Worm (Caenorhabditis elegans) whole organism, L1 larva: Measurements from ENCODE around the gene ippk-1.

Experiments used
- C04F5.9 ChIP-seq: sonication (generic microtip); optimal IDR thresholded peaks from 2 replicates; lab custom pipeline; 2016; ENCODE audit warnings: missing genetic modification characterization, missing compliant biosample characterization
- C16A3.4 ChIP-seq: fragments of 150-350 bp; optimal IDR thresholded peaks from 2 replicates; lab custom pipeline; 2014; ENCODE audit warnings: missing biosample characterization, missing genetic modification characterization
- C34B4.2 ChIP-seq: sonication (generic microtip); optimal IDR thresholded peaks from 2 replicates; lab custom pipeline; 2017; ENCODE audit warnings: mild to moderate bottlenecking, missing genetic modification characterization, missing compliant biosample characterization
- F16B12.6 ChIP-seq: fragments of 150-350 bp; optimal IDR thresholded peaks from 2 replicates; lab custom pipeline; 2014; ENCODE audit warnings: missing biosample characterization, missing genetic modification characterization
- Y116A8C.19 ChIP-seq: sonication (generic microtip); optimal IDR thresholded peaks from 2 replicates; lab custom pipeline; 2016; ENCODE audit warnings: missing compliant biosample characterization, missing genetic modification characterization, borderline replicate concordance
- aha-1 ChIP-seq: fragments of 150-350 bp; optimal IDR thresholded peaks from 2 replicates; lab custom pipeline; 2014; ENCODE audit warnings: missing biosample characterization, missing genetic modification characterization
- ceh-8 ChIP-seq: fragments of 200-800 bp; sonication (Bioruptor generic); optimal IDR thresholded peaks from 2 replicates; lab custom pipeline; 2018; ENCODE audit warnings: mild to moderate bottlenecking, missing genetic modification characterization, moderate library complexity, missing compliant biosample characterization
- ceh-82 ChIP-seq, 3 experiments: fragments of 150-350 bp in 1 of 3; sonication (generic microtip) in 2 of 3; optimal IDR thresholded peaks; 2 replicates each; lab custom pipeline; 2014 to 2017; ENCODE audit warnings: missing biosample characterization in 3 of 3, missing genetic modification characterization in 3 of 3
- ces-1 ChIP-seq: fragments of 150-350 bp; optimal IDR thresholded peaks from 2 replicates; lab custom pipeline; 2014; ENCODE audit warnings: missing biosample characterization, missing genetic modification reagents, missing genetic modification characterization
- dpl-1 ChIP-seq, 3 experiments: fragments of 150-350 bp in 2 of 3; sonication (generic microtip) in 1 of 3; optimal IDR thresholded peaks; 2 replicates each; lab custom pipeline; 2014 to 2017; ENCODE audit warnings: missing biosample characterization in 3 of 3, missing genetic modification characterization in 3 of 3, missing genetic modification reagents in 3 of 3
- efl-1 ChIP-seq, 4 experiments: fragments of 150-350 bp; optimal IDR thresholded peaks in 3 of 4; peaks in 1 of 4; 1 replicate in 1 of 4; 2 replicates in 3 of 4; lab custom pipeline; 2014; ENCODE audit warnings: missing biosample characterization in 2 of 4, missing genetic modification characterization in 2 of 4, missing genetic modification reagents in 2 of 4
- egl-13 ChIP-seq: sonication (generic microtip); optimal IDR thresholded peaks from 2 replicates; lab custom pipeline; 2016; ENCODE audit warnings: missing genotype, missing genetic modification reagents, missing genetic modification characterization, missing compliant biosample characterization
- elt-2 ChIP-seq: sonication (generic microtip); optimal IDR thresholded peaks from 2 replicates; lab custom pipeline; 2016; ENCODE audit warnings: missing genetic modification characterization, mild to moderate bottlenecking, inconsistent platforms, missing compliant biosample characterization, missing genetic modification reagents
- fkh-4 ChIP-seq: sonication (generic microtip); optimal IDR thresholded peaks from 2 replicates; lab custom pipeline; 2016; ENCODE audit warnings: missing compliant biosample characterization, missing genetic modification characterization, borderline replicate concordance
- fkh-8 ChIP-seq: sonication (generic microtip); optimal IDR thresholded peaks from 2 replicates; lab custom pipeline; 2016; ENCODE audit warnings: mild to moderate bottlenecking, missing genetic modification characterization, missing compliant biosample characterization
- grh-1 ChIP-seq: fragments of 200-800 bp; sonication (Bioruptor generic); IDR thresholded peaks from 2 replicates; pipeline ENCODE4 v1.3.6; 2022; ENCODE audit warnings: missing genetic modification reagents, missing genetic modification characterization, missing compliant biosample characterization
- hpl-2 ChIP-seq: fragments of 150-350 bp; optimal IDR thresholded peaks from 2 replicates; lab custom pipeline; 2014; ENCODE audit warnings: missing biosample characterization, missing genetic modification reagents, missing genetic modification characterization
- irx-1 ChIP-seq: sonication (generic microtip); optimal IDR thresholded peaks from 2 replicates; lab custom pipeline; 2016; ENCODE audit warnings: missing genetic modification characterization, missing compliant biosample characterization
- isw-1 ChIP-seq: fragments of 200-800 bp; sonication (Bioruptor generic); IDR thresholded peaks from 2 replicates; pipeline ENCODE4 v1.3.6; 2022; ENCODE audit warnings: missing genetic modification characterization, missing compliant biosample characterization
- jun-1 ChIP-seq: fragments of 150-350 bp; optimal IDR thresholded peaks from 2 replicates; lab custom pipeline; 2014; ENCODE audit warnings: missing biosample characterization, missing genetic modification reagents, missing genetic modification characterization
- lin-13 ChIP-seq: fragments of 150-350 bp; optimal IDR thresholded peaks from 2 replicates; lab custom pipeline; 2014; ENCODE audit warnings: missing biosample characterization, missing genetic modification reagents, missing genetic modification characterization
- lin-15B ChIP-seq: fragments of 150-350 bp; sonication (generic microtip); optimal IDR thresholded peaks from 3 replicates; lab custom pipeline; 2014; ENCODE audit warnings: missing biosample characterization, missing genetic modification characterization
- lin-35 ChIP-seq, 2 experiments: fragments of 150-350 bp; optimal IDR thresholded peaks; 2 replicates each; lab custom pipeline; 2014; ENCODE audit warnings: missing biosample characterization in 2 of 2, missing genetic modification characterization in 2 of 2, missing genetic modification reagents in 2 of 2
- lsy-2 ChIP-seq, 2 experiments: fragments of 150-350 bp; optimal IDR thresholded peaks; 2 replicates each; lab custom pipeline; 2014; ENCODE audit warnings: missing biosample characterization in 2 of 2, missing genetic modification characterization in 2 of 2
- mab-9 ChIP-seq: fragments of 200-800 bp; sonication (Bioruptor generic); IDR thresholded peaks from 2 replicates; pipeline ENCODE4 v1.3.6; 2022; ENCODE audit warnings: missing genetic modification reagents, missing genetic modification characterization, missing compliant biosample characterization
- mdl-1 ChIP-seq, 2 experiments: fragments of 150-350 bp; optimal IDR thresholded peaks; 2 replicates each; lab custom pipeline; 2014 to 2017; ENCODE audit warnings: missing biosample characterization in 2 of 2, missing genetic modification characterization in 2 of 2, inconsistent platforms in 1 of 2
- mef-2 ChIP-seq: fragments of 150-350 bp; optimal IDR thresholded peaks from 2 replicates; lab custom pipeline; 2014; ENCODE audit warnings: missing biosample characterization, missing genetic modification characterization
- mep-1 ChIP-seq: fragments of 150-350 bp; optimal IDR thresholded peaks from 2 replicates; lab custom pipeline; 2014; ENCODE audit warnings: missing biosample characterization, missing genetic modification characterization
- nhr-11 ChIP-seq: fragments of 150-350 bp; optimal IDR thresholded peaks from 2 replicates; lab custom pipeline; 2014; ENCODE audit warnings: missing biosample characterization, missing genetic modification characterization
- nhr-19 ChIP-seq: fragments of 200-800 bp; sonication (Bioruptor generic); conservative IDR thresholded peaks from 2 replicates; pipeline ENCODE4 v1.3.6; 2022; ENCODE audit warnings: missing genetic modification characterization, missing compliant biosample characterization
- nhr-20 ChIP-seq: sonication (generic microtip); optimal IDR thresholded peaks from 2 replicates; lab custom pipeline; 2016; ENCODE audit warnings: mild to moderate bottlenecking, missing genetic modification characterization, missing compliant biosample characterization
- nhr-47 ChIP-seq: sonication (generic microtip); optimal IDR thresholded peaks from 2 replicates; lab custom pipeline; 2016; ENCODE audit warnings: mild to moderate bottlenecking, missing genetic modification characterization, moderate library complexity, missing compliant biosample characterization
- nhr-71 ChIP-seq: sonication (generic microtip); optimal IDR thresholded peaks from 2 replicates; lab custom pipeline; 2016; ENCODE audit warnings: mild to moderate bottlenecking, missing genetic modification characterization, moderate library complexity, missing compliant biosample characterization
- nhr-85 ChIP-seq: sonication (generic microtip); peaks from one replicate; lab custom pipeline; 2016; ENCODE audit warnings: missing genetic modification characterization, inconsistent platforms, missing compliant biosample characterization
- nhr-90 ChIP-seq: sonication (generic microtip); optimal IDR thresholded peaks from 2 replicates; lab custom pipeline; 2016; ENCODE audit warnings: mild to moderate bottlenecking, missing genetic modification characterization, missing compliant biosample characterization; ENCODE audit not compliant: poor library complexity
- pax-3 ChIP-seq: fragments of 200-800 bp; sonication (Bioruptor generic); optimal IDR thresholded peaks from 2 replicates; lab custom pipeline; 2018; ENCODE audit warnings: mild to moderate bottlenecking, missing genetic modification characterization, moderate library complexity, missing compliant biosample characterization
- rnt-1 ChIP-seq: sonication (generic microtip); optimal IDR thresholded peaks from 2 replicates; lab custom pipeline; 2016; ENCODE audit warnings: mild to moderate bottlenecking, missing genetic modification characterization, moderate library complexity, missing compliant biosample characterization
- skn-1 ChIP-seq: fragments of 150-350 bp; optimal IDR thresholded peaks from 2 replicates; lab custom pipeline; 2014; ENCODE audit warnings: missing biosample characterization, missing genetic modification characterization
- snpc-4 ChIP-seq: fragments of 150-350 bp; optimal IDR thresholded peaks from 2 replicates; lab custom pipeline; 2014; ENCODE audit warnings: missing biosample characterization, missing genetic modification characterization
- snu-23 ChIP-seq: sonication (generic microtip); optimal IDR thresholded peaks from 2 replicates; lab custom pipeline; 2016; ENCODE audit warnings: missing genetic modification characterization, missing compliant biosample characterization
- sox-4 ChIP-seq: sonication (generic microtip); optimal IDR thresholded peaks from 2 replicates; lab custom pipeline; 2016; ENCODE audit warnings: missing genetic modification characterization, missing compliant biosample characterization
- swsn-7 ChIP-seq: sonication (generic microtip); optimal IDR thresholded peaks from 2 replicates; lab custom pipeline; 2016; ENCODE audit warnings: missing genetic modification characterization, missing compliant biosample characterization
- tbx-2 ChIP-seq: sonication (generic microtip); optimal IDR thresholded peaks from 2 replicates; lab custom pipeline; 2016; ENCODE audit warnings: missing genetic modification characterization, missing compliant biosample characterization
- tlp-1 ChIP-seq: fragments of 150-350 bp; optimal IDR thresholded peaks from 2 replicates; lab custom pipeline; 2014; ENCODE audit warnings: missing biosample characterization, missing genetic modification characterization
- unc-130 ChIP-seq: fragments of 150-350 bp; optimal IDR thresholded peaks from 2 replicates; lab custom pipeline; 2017; ENCODE audit warnings: missing biosample characterization, missing genetic modification characterization, inconsistent platforms
- unc-62 ChIP-seq: fragments of 150-350 bp; optimal IDR thresholded peaks from 2 replicates; lab custom pipeline; 2014; ENCODE audit warnings: missing biosample characterization, missing genetic modification reagents, missing genetic modification characterization
- unc-86 ChIP-seq: sonication (generic microtip); optimal IDR thresholded peaks from 2 replicates; lab custom pipeline; 2016; ENCODE audit warnings: missing genetic modification characterization, missing compliant biosample characterization
- unc-98 ChIP-seq: fragments of 200-800 bp; sonication (Bioruptor generic); IDR thresholded peaks from 2 replicates; pipeline ENCODE4 v1.3.6; 2022; ENCODE audit warnings: missing genetic modification characterization, missing compliant biosample characterization
- xbp-1 ChIP-seq: sonication (generic microtip); optimal IDR thresholded peaks from 2 replicates; lab custom pipeline; 2016; ENCODE audit warnings: missing genetic modification characterization, missing compliant biosample characterization
- zip-4 ChIP-seq: fragments of 200-800 bp; sonication (Bioruptor generic); optimal IDR thresholded peaks from 2 replicates; lab custom pipeline; 2018; ENCODE audit warnings: mild to moderate bottlenecking, missing genetic modification characterization, moderate library complexity, missing compliant biosample characterization
- ztf-11 ChIP-seq, 2 experiments: sonication (generic microtip); optimal IDR thresholded peaks; 2 replicates each; lab custom pipeline; 2016 to 2017; ENCODE audit warnings: missing genetic modification characterization in 2 of 2, missing biosample characterization in 1 of 2, missing compliant biosample characterization in 1 of 2
- ztf-4 ChIP-seq: fragments of 150-350 bp; optimal IDR thresholded peaks from 2 replicates; lab custom pipeline; 2014; ENCODE audit warnings: missing biosample characterization, missing genetic modification characterization

The ippk-1 gene

ce11 chrII:12006575-12007098, 36.1 kb upstream of the ippk-1 start, which contains the start of gene mcm-2:
TSS of gene mcm-2 (minus strand) at chrII:12006625.
- no peak for TF ChIP-seq aha-1 (tag; lab: Kevin White, UChicago)
- peak; percentile 81 to 94 for TF ChIP-seq lin-35 (GFP tag; optimal IDR thresholded peaks at IDR 0.05; lab: Kevin White, UChicago)
- TF ChIP-seq nhr-85 (tag; lab: Kevin White, UChicago) = peak; percentile 72
- TF ChIP-seq mdl-1 (tag; optimal IDR thresholded peaks at IDR 0.05; lab: Kevin White, UChicago) = peak in 1 of 2 experiments; percentile 19
- TF ChIP-seq ces-1 (GFP tag; lab: Kevin White, UChicago) = no peak
- TF ChIP-seq ceh-8 (GFP tag; lab: Kevin White, UChicago) = no peak
- peak; percentile 60 for TF ChIP-seq tbx-2 (tag; lab: Kevin White, UChicago)
- TF ChIP-seq grh-1 (GFP tag; lab: Robert Waterston, UW) = peak; percentile 38; the same call in 1 of the 2 replicates
- peak in 2 of 3 experiments; percentile 23 to 68 for TF ChIP-seq ceh-82 (tag; optimal IDR thresholded peaks at IDR 0.05; lab: Kevin White, UChicago)
- peak; percentile 60 to 81 for TF ChIP-seq lsy-2 (tag; optimal IDR thresholded peaks at IDR 0.05; lab: Kevin White, UChicago)
- peak; percentile 10 for TF ChIP-seq egl-13 (tag; lab: Kevin White, UChicago)
- TF ChIP-seq tlp-1 = no peak
- TF ChIP-seq xbp-1 (tag; lab: Kevin White, UChicago) = peak; percentile 70
- no peak for TF ChIP-seq sox-4 (tag; lab: Kevin White, UChicago)
- no peak for TF ChIP-seq unc-98
- TF ChIP-seq rnt-1 (tag; lab: Kevin White, UChicago) = peak; percentile 65
- TF ChIP-seq unc-86 (tag; lab: Kevin White, UChicago) = peak; percentile 75
- TF ChIP-seq ztf-4 = no peak
- no peak for TF ChIP-seq zip-4 (GFP tag; lab: Kevin White, UChicago)
- TF ChIP-seq elt-2 (tag; lab: Kevin White, UChicago) = no peak
- no peak for TF ChIP-seq Y116A8C.19 (tag; lab: Kevin White, UChicago)
- peak; percentile 53 for TF ChIP-seq nhr-90 (tag; lab: Kevin White, UChicago)
- TF ChIP-seq jun-1 (tag; lab: Kevin White, UChicago) = no peak
- TF ChIP-seq F16B12.6 = peak; percentile 38
- TF ChIP-seq swsn-7 (tag; lab: Kevin White, UChicago) = peak; percentile 45
- TF ChIP-seq mef-2 (tag; lab: Kevin White, UChicago) = no peak
- no peak for TF ChIP-seq mab-9 (GFP tag; lab: Robert Waterston, UW)
- TF ChIP-seq fkh-8 (tag; lab: Kevin White, UChicago) = peak; percentile 74
- peak; percentile 59 for TF ChIP-seq skn-1 (tag; lab: Kevin White, UChicago)
- no peak for TF ChIP-seq fkh-4 (tag; lab: Kevin White, UChicago)
- peak; percentile 67 for TF ChIP-seq lin-13 (GFP tag; lab: Kevin White, UChicago)
- no peak for TF ChIP-seq C34B4.2 (tag; lab: Kevin White, UChicago)
- peak; percentile 60 for TF ChIP-seq nhr-20 (tag; lab: Kevin White, UChicago)
- TF ChIP-seq hpl-2 (GFP tag; lab: Kevin White, UChicago) = peak; percentile 16
- TF ChIP-seq C16A3.4 (tag; lab: Kevin White, UChicago) = peak; percentile 56
- TF ChIP-seq irx-1 (tag; lab: Kevin White, UChicago) = peak; percentile 3
- TF ChIP-seq isw-1 (GFP tag; lab: Robert Waterston, UW) = peak; percentile 38
- peak; percentile 68 for TF ChIP-seq snu-23 (GFP tag; lab: Kevin White, UChicago)
- peak; percentile 48 for TF ChIP-seq nhr-19 (GFP tag; lab: Robert Waterston, UW)
- no peak for TF ChIP-seq unc-62
- TF ChIP-seq nhr-47 (tag; lab: Kevin White, UChicago) = peak; percentile 76
- peak; percentile 87 to 91 (median 89) for TF ChIP-seq dpl-1 (GFP tag; optimal IDR thresholded peaks at IDR 0.05; lab: Kevin White, UChicago)
- peak; percentile 80 for TF ChIP-seq nhr-71 (tag; lab: Kevin White, UChicago)
- no peak for TF ChIP-seq C04F5.9 (tag; lab: Kevin White, UChicago)
- no peak for TF ChIP-seq pax-3 (tag; lab: Kevin White, UChicago)
- peak; percentile 3 for TF ChIP-seq unc-130 (tag; lab: Kevin White, UChicago)
- TF ChIP-seq efl-1 (optimal IDR thresholded peaks at IDR 0.05; lab: Kevin White, UChicago) = peak; percentile 90 to 94
- TF ChIP-seq efl-1 (GFP tag; optimal IDR thresholded peaks at IDR 0.05 in 1 of 2; lab: Kevin White, UChicago) = peak; percentile 89 to 99
- TF ChIP-seq mep-1 (tag; lab: Kevin White, UChicago) = peak; percentile 69
- peak in 1 of 2 experiments; percentile 8 for TF ChIP-seq ztf-11 (tag; optimal IDR thresholded peaks at IDR 0.05; lab: Kevin White, UChicago)
- peak; percentile 73 for TF ChIP-seq lin-15B (tag; lab: Kevin White, UChicago)
- no peak for TF ChIP-seq nhr-11 (tag; lab: Kevin White, UChicago)
- peak; percentile 19 for TF ChIP-seq snpc-4 (tag; lab: Kevin White, UChicago)
